Worm (Caenorhabditis elegans): ENCODE measurements around the gene gcy-21.
"Not testable (repeated sequence)": the region's sequence is repeated elsewhere in the genome, so short reads cannot be mapped to it uniquely, and the experiment has no call there.

Gene gcy-21

DNA sequence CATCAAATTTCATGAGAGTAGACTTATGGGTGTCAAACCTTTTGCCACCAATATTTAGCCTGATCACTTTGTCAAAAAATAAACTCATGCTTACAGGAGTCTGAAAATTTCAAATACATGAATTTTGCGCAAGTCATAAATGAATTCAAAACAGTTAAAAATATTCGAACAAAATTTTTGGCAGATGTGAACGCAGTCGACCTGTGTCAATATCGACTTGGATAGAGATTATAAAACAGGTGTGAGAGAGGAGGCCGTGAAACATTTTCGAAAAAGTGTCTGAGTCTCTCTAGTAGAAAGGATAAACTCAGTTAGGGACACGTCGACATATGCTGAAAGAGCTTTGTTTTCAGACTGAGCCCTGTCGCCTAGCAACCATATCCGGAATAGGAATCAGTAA, 12.7 kb upstream of the gcy-21 start, which contains the start of gene F22E5.12:
F22E5.12 (minus strand) TSS at position 101 of the 400 bp plus-strand sequence.
- TF ChIP-seq tab-1 (GFP tag; IDR thresholded peaks at IDR 0.05); ref-1 (GFP tag; conservative IDR thresholded peaks at IDR 0.05); ztf-29 (GFP tag; IDR thresholded peaks at IDR 0.05): not testable (repeated sequence)

DNA sequence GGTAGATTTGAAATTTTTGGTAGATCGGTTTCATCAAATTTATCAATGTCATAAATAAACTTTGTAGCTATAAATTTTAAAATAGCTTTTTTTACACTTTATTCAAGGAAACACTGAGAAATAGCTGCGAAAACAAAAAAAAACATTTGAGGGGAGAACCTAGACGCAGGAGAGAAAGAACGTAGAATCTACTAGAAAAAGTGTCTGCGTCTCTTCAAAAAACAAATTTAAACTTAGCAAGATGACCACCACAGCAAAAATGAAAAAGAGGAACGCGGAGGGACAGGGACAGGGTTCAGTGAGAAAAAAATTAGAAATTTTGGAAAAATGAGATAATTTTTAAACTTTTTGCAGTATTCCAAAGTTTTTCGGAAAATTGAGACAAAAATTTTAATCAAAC, 10.4 kb upstream of the gcy-21 start:
- TF ChIP-seq med-1 (GFP tag; optimal IDR thresholded peaks at IDR 0.05; ENCODE audit: insufficient read depth) (no peak), T22C8.4 (GFP tag; IDR thresholded peaks at IDR 0.05) (no peak), cog-1 (tag; optimal IDR thresholded peaks at IDR 0.05) (no peak), tab-1 (GFP tag; IDR thresholded peaks at IDR 0.05) (no peak), ztf-29 (GFP tag; IDR thresholded peaks at IDR 0.05) (no peak), klf-2 (GFP tag; conservative IDR thresholded peaks at IDR 0.05) (no peak), ztf-23 (GFP tag; IDR thresholded peaks at IDR 0.05) (no peak), flt-1 (GFP tag; IDR thresholded peaks at IDR 0.05) (no peak), ref-1 (GFP tag; conservative IDR thresholded peaks at IDR 0.05) (no peak)

DNA sequence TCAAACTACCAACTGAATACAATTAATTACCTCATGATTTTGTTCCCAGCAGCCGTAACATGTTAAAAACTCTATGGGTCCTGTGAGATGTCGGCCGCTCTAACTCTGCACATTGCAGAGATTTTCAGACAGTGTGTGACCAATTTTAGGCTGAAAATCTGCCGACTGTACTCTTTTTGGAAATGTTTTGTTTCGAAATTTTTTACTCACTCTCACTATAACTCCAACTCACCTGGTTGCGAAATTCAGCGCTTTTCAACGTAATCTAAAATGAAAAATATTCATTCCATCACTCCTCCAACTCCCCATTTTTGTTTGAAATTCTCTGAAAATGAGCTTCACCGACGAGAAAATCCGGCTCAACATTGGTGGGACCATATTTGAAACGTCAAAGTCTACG, 9.9 kb upstream of the gcy-21 start, which contains the start of the genes F22E5.13 and F22E5.6:
F22E5.13 (minus strand) TSS at position 101 of the 400 bp plus-strand sequence.
F22E5.6 (plus strand) TSS at position 297 of the 400 bp plus-strand sequence.
- no peak for TF ChIP-seq ztf-23 (GFP tag; IDR thresholded peaks at IDR 0.05)
- no peak for TF ChIP-seq tab-1 (GFP tag; IDR thresholded peaks at IDR 0.05)
- no peak for TF ChIP-seq klf-2 (GFP tag; conservative IDR thresholded peaks at IDR 0.05)
- TF ChIP-seq med-1 (GFP tag; optimal IDR thresholded peaks at IDR 0.05; ENCODE audit: insufficient read depth), result no peak
- no peak for TF ChIP-seq ztf-29 (GFP tag; IDR thresholded peaks at IDR 0.05)
- no peak for TF ChIP-seq flt-1 (GFP tag; IDR thresholded peaks at IDR 0.05)
- no peak for TF ChIP-seq ref-1 (GFP tag; conservative IDR thresholded peaks at IDR 0.05)
- no peak for TF ChIP-seq cog-1 (tag; optimal IDR thresholded peaks at IDR 0.05)
- no peak for TF ChIP-seq T22C8.4 (GFP tag; IDR thresholded peaks at IDR 0.05)

DNA sequence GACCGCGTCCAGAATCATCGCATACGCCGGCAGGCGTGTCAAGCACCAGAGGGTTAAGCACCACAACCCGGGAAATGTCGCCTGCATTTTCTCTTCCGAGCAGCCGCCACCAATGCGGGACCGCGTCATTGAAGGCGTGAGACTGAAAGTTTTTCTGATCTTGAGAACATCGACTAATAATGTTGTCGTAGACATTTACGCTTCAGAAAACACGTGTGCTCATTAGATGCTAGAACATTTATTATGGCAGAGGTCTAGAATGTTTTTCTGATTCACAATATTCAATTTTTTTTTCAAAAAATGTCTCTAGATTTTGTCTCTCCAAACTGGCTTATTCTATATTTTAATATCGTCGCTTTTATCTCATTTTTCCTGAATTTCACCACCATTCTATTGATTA, 2.9 kb upstream of the gcy-21 start, which contains the start of gene sri-47:
sri-47 (plus strand) TSS at position 301 of the 400 bp plus-strand sequence.
- TF ChIP-seq ztf-29 (GFP tag; IDR thresholded peaks at IDR 0.05) (no peak), klf-2 (GFP tag; conservative IDR thresholded peaks at IDR 0.05) (no peak), med-1 (GFP tag; optimal IDR thresholded peaks at IDR 0.05; ENCODE audit: insufficient read depth) (no peak), tab-1 (GFP tag; IDR thresholded peaks at IDR 0.05) (no peak), ztf-23 (GFP tag; IDR thresholded peaks at IDR 0.05) (no peak), T22C8.4 (GFP tag; IDR thresholded peaks at IDR 0.05) (no peak), ref-1 (GFP tag; conservative IDR thresholded peaks at IDR 0.05) (no peak), cog-1 (tag; optimal IDR thresholded peaks at IDR 0.05) (no peak), flt-1 (GFP tag; IDR thresholded peaks at IDR 0.05) (no peak)

DNA sequence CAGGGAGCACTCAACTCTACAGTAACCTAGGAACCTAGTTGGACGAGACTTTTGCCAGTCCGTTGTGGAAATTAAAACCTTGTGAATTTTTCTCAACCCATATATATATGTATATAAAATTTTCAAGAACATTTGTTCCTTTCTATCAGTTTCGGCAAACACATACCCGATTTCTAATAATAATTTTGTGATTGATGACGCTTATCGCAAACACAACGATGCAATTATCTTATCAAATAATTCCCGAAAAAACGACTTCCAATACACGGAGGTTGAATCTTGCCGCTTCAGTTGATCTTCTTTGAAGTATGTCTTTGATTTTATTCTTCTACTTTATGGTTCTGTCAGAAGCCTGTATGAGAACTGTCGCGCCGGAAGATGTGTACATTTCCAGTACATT, 5.6 kb downstream of the gcy-21 start, which contains the start of gene F22E5.2:
F22E5.2 (plus strand) TSS at position 301 of the 400 bp plus-strand sequence.
- TF ChIP-seq T22C8.4 (GFP tag; IDR thresholded peaks at IDR 0.05); tab-1 (GFP tag; IDR thresholded peaks at IDR 0.05); med-1 (GFP tag; optimal IDR thresholded peaks at IDR 0.05; ENCODE audit: insufficient read depth): not testable (repeated sequence)

DNA sequence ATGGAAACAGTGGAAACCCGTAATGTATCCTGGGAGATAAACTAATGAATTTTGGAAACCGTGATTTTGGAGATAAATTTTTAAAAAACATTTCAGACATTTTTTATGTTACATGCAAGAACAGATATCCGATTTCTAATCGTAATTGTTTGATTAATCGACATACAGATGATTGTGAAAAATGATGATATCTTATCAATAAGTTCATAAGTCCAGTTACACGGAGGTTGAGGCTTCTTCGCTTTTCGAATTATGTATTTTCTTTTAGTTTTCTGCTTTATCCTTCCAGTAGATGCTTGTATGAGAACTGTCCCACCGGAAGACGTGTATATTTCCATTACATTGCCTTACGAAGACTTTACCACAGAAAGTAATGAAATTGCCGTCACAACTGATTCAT, 6.1 kb downstream of the gcy-21 start, which contains the start of gene F22E5.22:
F22E5.22 (plus strand) TSS at position 301 of the 400 bp plus-strand sequence.
- no peak for TF ChIP-seq klf-2 (GFP tag; conservative IDR thresholded peaks at IDR 0.05)
- no peak for TF ChIP-seq flt-1 (GFP tag; IDR thresholded peaks at IDR 0.05)
- no peak for TF ChIP-seq ztf-23 (GFP tag; IDR thresholded peaks at IDR 0.05)
- TF ChIP-seq cog-1 (tag; optimal IDR thresholded peaks at IDR 0.05), result no peak
- no peak for TF ChIP-seq tab-1 (GFP tag; IDR thresholded peaks at IDR 0.05)
- TF ChIP-seq T22C8.4 (GFP tag; IDR thresholded peaks at IDR 0.05), result no peak

DNA sequence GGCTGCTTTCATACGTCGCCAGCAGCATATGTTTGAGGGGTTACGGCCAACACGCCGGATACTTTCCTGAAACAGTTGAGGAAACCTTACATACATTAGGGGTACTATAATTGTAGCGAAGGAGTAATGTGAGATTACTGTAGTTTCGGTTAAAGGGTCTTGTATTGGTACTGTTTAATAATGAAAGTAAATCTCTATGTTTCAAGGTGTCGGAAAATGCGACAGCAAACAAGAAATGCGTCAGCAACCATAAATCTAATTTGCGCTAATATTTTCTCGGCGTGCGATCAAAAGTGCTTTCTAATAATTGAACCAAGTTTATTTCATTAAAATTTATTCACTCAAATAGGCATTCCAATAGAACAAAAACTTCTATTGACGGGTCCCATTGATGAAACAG, 12.9 kb downstream of the gcy-21 start, which contains the start of gene sri-57:
sri-57 (minus strand) TSS at position 101 of the 400 bp plus-strand sequence.
- not testable (repeated sequence) for TF ChIP-seq klf-2 (GFP tag; conservative IDR thresholded peaks at IDR 0.05); T22C8.4 (GFP tag; IDR thresholded peaks at IDR 0.05); ztf-23 (GFP tag; IDR thresholded peaks at IDR 0.05)

DNA sequence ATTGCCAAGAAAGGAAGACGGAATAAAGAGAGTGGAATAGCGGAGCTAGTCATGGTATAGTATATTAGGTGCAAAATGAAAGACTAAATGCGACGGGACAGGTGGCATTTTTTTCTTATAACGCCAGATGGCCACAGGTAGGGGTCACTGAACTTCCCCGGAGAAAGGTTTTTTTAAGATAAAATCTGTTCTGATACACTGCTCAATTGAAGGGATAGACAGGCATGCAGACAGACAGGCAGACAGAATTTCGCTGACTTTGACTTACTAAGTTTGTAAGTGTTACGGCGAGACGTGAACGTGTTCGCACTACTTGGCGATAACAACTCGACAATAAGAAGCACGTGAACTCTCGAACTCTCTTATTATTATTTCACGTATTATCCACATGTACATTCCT, 14.1 kb downstream of the gcy-21 start, which contains the start of the genes F22E5.20 and F22E5.1:
F22E5.20 (minus strand) TSS at position 101 of the 400 bp plus-strand sequence.
F22E5.1 (plus strand) TSS at position 242 of the 400 bp plus-strand sequence.
- TF ChIP-seq T22C8.4 (GFP tag; IDR thresholded peaks at IDR 0.05); ztf-23 (GFP tag; IDR thresholded peaks at IDR 0.05); cog-1 (tag; optimal IDR thresholded peaks at IDR 0.05): not testable (repeated sequence)

DNA sequence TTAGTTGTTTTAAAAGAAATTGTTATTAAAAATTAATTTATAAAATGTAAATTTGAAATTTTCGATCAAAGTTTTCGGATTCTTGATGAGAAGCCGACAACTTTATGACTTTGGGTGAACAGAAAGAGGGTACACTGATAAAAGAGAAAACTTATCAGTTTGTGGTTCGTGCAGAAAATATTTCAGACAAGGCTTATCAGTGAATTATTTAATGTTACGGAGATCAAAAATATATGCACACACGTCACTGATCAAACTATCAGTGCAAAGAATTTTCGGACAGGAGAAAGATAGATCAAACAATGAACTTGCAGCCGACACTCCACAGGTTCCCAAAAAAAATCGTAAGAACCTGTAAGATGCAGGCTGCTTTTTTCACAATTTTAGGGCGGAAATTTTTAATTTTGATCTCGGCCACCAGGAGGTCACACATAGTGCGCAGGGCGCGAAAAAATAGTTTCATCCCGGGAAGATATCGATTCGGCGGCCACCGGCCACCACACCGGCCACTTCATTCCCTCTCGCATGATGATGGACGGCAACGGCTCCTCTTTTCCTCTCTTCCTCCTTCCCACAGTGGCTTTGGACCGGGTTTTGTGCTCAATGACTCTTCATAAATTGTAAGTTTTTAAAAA, 18.2 kb downstream of the gcy-21 start, which contains the start of gene F22E5.17:
F22E5.17 (plus strand) TSS at position 508 of the 635 bp plus-strand sequence.
- TF ChIP-seq T22C8.4 (GFP tag; IDR thresholded peaks at IDR 0.05), result no peak
- TF ChIP-seq cog-1 (tag; optimal IDR thresholded peaks at IDR 0.05), result no peak
- TF ChIP-seq ztf-29 (GFP tag; IDR thresholded peaks at IDR 0.05), result no peak
- TF ChIP-seq med-1 (GFP tag; optimal IDR thresholded peaks at IDR 0.05; ENCODE audit: insufficient read depth), result no peak

DNA sequence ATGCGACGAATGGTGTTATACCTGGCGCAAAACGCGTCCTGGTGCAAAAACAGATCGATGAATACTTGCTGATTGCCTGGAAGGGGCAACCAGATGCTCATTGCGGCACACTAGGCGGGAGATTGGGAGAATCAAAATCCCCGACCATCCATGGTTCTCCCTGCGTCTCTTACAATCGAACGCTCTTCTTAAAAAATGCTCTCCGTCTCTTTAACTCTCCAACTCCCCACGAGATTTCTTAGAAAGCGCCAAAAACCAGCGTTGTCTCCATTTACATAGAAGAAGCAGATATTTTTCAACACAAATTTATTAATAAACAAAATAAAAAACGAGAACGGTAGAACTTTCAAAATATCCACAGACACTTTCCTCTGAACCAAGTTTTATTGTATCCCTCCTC, 21.7 kb downstream of the gcy-21 start, which contains the start of gene F34D6.1:
F34D6.1 (minus strand) TSS at position 101 of the 400 bp plus-strand sequence.
- TF ChIP-seq ref-1 (GFP tag; conservative IDR thresholded peaks at IDR 0.05) (no peak), med-1 (GFP tag; optimal IDR thresholded peaks at IDR 0.05; ENCODE audit: insufficient read depth) (no peak), ztf-23 (GFP tag; IDR thresholded peaks at IDR 0.05) (no peak), cog-1 (tag; optimal IDR thresholded peaks at IDR 0.05) (no peak), ztf-29 (GFP tag; IDR thresholded peaks at IDR 0.05) (no peak), tab-1 (GFP tag; IDR thresholded peaks at IDR 0.05) (no peak), flt-1 (GFP tag; IDR thresholded peaks at IDR 0.05) (no peak), T22C8.4 (GFP tag; IDR thresholded peaks at IDR 0.05) (no peak), klf-2 (GFP tag; conservative IDR thresholded peaks at IDR 0.05) (no peak)

All from whole organism, midembryonic.